Fruit fly (Drosophila melanogaster) whole organism, embryonic: Measurements from ENCODE around the gene Osi16.

ENCODE experiments used
- CG12236 ChIP-seq: fragments of 200-800 bp; sonication (Bioruptor generic); optimal IDR thresholded peaks from 2 replicates; lab custom pipeline; 2016; ENCODE audit warnings: missing biosample characterization, missing genetic modification characterization
- CG4404 ChIP-seq: fragments of 200-800 bp; sonication (Bioruptor generic); IDR thresholded peaks from 2 replicates; pipeline ENCODE4 v1.3.6; 2022; ENCODE audit warnings: missing biosample characterization, missing genetic modification characterization
- CG8089 ChIP-seq: fragments of 200-800 bp; sonication (Bioruptor generic); optimal IDR thresholded peaks from 3 replicates; lab custom pipeline; 2016; ENCODE audit warnings: missing biosample characterization, missing genetic modification characterization
- Xbp1 ChIP-seq: fragments of 200-800 bp; sonication (Bioruptor generic); optimal IDR thresholded peaks from 3 replicates; lab custom pipeline; 2016; ENCODE audit warnings: missing biosample characterization, mild to moderate bottlenecking, missing genetic modification characterization
- esg ChIP-seq: fragments of 200-800 bp; sonication (Bioruptor generic); conservative IDR thresholded peaks from 2 replicates; pipeline ENCODE4 v1.3.6; 2022; ENCODE audit warnings: missing biosample characterization, missing genetic modification characterization
- grn ChIP-seq: fragments of 200-800 bp; sonication (Bioruptor generic); optimal IDR thresholded peaks from 3 replicates; lab custom pipeline; 2017; ENCODE audit warnings: missing biosample characterization, missing genetic modification characterization
- jigr1 ChIP-seq: fragments of 200-800 bp; sonication (Bioruptor generic); IDR thresholded peaks from 3 replicates; pipeline ENCODE4 v1.3.6; 2022; ENCODE audit warnings: missing biosample characterization, missing genetic modification characterization
- trh ChIP-seq: fragments of 200-800 bp; sonication (Bioruptor generic); optimal IDR thresholded peaks from 2 replicates; lab custom pipeline; 2016; ENCODE audit warnings: missing biosample characterization, missing genetic modification characterization

DNA sequence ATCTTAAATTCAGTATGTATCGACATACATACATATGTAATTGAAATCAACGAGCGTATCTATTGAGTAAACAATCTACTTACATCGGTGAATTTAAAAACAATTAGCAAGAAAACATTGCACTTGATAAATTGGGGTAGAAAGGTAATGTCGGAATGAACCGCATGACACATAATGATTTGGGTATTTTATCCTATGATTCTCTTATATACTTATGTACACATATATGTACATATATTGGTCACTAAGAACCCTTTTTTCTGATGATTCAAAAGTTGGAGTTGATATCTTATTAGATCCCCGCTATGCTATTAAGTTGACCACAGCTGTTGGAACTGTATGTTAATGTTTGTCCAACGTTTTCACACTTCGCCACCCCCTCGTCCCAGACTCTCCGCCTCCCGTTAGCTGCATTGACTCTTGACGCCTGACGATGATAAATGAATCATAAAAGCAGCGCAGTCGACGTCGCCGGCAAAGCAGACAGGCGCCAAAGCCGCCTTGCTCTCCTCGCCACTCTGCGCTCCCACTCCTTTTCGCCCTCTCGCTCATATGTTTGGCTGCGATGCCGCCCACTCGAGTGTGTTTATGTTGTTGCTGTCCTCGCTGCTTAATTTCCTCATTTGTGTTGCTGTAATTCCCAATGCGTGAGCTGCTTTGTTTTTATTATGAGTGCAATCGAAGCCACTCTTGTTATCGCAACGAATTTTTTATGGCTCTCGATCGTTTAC lies 48.0 kb downstream of the Osi16 start:
- TF ChIP-seq CG8089 (GFP tag; lab: Kevin White, UChicago) (no peak), CG12236 (GFP tag; lab: Kevin White, UChicago) (no peak), esg (GFP tag; lab: Robert Waterston, UW) (no peak), jigr1 (no peak), Xbp1 (GFP tag; lab: Kevin White, UChicago) (peak; percentile 37), trh (GFP tag; lab: Kevin White, UChicago) (no peak), CG4404 (GFP tag; lab: Robert Waterston, UW) (no peak), grn (GFP tag; lab: Kevin White, UChicago) (no peak)
